Fruit fly (Drosophila melanogaster): ENCODE results near the gene CG31223.
A peak's percentile ranks its signal among the peaks of the same experiment; 100 is the strongest.

Gene CG31223

DNA sequence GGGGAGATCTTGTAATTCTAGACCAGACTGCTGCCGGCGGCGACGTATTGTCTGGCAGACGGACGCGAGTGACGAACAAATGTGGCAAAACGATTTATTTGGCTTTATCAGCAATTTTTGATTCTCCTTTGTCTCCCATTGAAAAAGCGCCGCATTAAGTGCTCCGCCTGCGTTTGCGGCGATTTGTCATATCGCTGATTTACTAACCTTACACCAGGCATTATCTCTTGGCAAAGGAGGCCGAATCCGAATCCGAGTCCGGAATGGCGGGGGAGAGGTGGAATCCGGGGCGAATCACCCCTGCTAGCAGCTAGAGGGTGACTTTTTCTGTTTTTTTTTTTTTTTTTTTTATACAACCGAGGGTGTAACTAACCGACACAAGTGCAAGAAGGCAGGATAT, 42.4 kb upstream of the CG31223 start:
- no peak for TF ChIP-seq pad (GFP tag; optimal IDR thresholded peaks at IDR 0.05)
- peak; percentile 81 for TF ChIP-seq tj (GFP tag; optimal IDR thresholded peaks at IDR 0.05)

DNA sequence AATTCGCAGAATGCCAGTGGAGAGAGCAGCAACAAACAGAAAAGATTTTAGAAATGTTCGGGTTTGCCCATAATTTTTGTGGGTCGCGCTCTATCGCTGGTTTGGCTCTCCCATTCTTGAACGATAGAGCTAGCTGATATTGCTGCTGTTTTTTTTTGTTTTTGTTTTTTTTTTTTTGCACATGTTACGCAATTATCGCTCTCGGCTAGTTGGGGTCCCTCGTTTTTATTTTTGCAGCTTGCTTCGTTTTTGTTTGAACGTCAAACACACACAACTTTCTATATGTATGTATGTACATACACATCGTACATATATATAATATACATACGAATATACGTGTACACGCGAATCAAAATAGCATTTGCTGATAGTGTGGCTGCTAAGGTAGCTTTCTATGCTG, 40.5 kb upstream of the CG31223 start:
- TF ChIP-seq toe (GFP tag; optimal IDR thresholded peaks at IDR 0.05) (no peak), pad (GFP tag; optimal IDR thresholded peaks at IDR 0.05) (no peak), CG33017 (tag; optimal IDR thresholded peaks at IDR 0.05) (peak; percentile 35), tj (GFP tag; optimal IDR thresholded peaks at IDR 0.05) (peak; percentile 78), kay (GFP tag; ENCODE audit: borderline replicate concordance) (peak; percentile 98), CG5204 (GFP tag; optimal IDR thresholded peaks at IDR 0.05) (no peak), Hr96 (GFP tag; optimal IDR thresholded peaks at IDR 0.05) (no peak), CG12768 (GFP tag; optimal IDR thresholded peaks at IDR 0.05) (peak; percentile 59), Mnt (GFP tag; optimal IDR thresholded peaks at IDR 0.05) (peak; percentile 3), cic (GFP tag; optimal IDR thresholded peaks at IDR 0.05) (peak; percentile 23)

DNA sequence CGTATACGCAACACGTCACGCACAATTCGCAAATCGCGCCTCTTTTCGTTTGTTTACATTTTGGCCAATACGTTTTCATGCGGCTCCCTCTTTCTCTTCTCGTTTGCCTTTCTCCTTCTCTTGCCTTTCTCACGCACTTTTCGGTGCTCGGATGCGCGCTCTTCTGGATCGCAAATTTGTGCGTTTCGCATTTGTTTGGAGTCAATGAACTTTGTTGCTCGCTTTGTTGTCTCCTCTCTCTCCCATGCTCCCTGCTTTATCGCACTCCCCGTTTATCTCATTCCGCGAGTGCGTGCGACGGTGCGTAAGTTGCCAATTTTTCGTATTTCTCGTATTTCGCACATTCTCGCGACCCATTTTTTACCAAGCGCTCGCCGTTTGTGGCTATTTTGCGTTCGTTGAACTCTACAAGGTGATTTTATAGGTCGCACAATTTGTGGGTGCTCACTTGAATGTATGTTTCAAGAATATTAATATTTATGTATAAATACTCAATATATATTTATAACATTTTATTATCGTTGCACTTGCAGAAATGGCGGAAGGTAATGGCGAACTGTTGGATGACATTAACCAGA, 39.6 kb upstream of the CG31223 start:
- no peak for TF ChIP-seq cnc (optimal IDR thresholded peaks at IDR 0.05)
- TF ChIP-seq Crg-1 (GFP tag; optimal IDR thresholded peaks at IDR 0.05), result no peak

DNA sequence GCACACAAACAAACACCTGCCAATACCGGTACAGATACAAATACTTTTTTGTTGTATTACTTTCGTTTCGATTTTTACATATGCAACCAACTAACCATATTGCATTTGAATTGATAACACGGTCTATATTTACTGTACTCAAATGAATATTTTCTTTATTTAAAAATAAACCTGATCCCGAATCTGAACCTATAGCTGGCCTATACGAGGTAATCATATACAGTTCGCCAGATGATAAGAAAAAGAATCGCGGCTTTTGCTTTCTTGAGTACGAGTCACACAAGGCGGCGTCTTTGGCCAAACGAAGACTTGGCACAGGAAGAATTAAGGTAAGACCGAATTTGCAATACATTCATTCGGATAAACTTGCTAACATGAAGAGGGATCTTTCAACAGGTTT, 34.0 kb upstream of the CG31223 start:
- TF ChIP-seq kay (GFP tag; ENCODE audit: borderline replicate concordance) (peak; percentile 69), bab1 (GFP tag; optimal IDR thresholded peaks at IDR 0.05) (no peak), CG7045 (GFP tag; optimal IDR thresholded peaks at IDR 0.05) (no peak), CG11617 (GFP tag; optimal IDR thresholded peaks at IDR 0.05) (no peak), CG33017 (tag; optimal IDR thresholded peaks at IDR 0.05) (no peak), tj (GFP tag; optimal IDR thresholded peaks at IDR 0.05) (no peak)

DNA sequence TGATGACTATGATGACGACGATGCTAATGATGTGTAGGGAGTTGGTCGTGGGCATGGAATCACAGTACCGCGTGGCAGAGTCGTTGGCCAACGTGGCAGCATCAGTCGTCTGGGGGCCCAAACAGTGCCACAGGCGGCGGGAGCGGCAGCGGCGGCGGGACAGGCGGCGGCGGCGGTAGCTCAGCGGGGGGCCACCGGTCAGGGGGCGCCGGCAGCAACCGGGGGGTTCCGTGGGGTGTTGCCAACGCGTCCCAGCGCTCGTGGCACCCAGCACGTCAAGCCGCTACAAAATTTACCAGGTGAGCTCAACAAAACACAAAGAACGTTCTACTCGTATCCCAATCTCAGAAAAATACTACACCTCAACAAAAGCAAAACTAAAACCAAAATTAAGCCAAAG, 28.7 kb upstream of the CG31223 start:
- no peak for TF ChIP-seq CG1620 (GFP tag; optimal IDR thresholded peaks at IDR 0.05)
- no peak for TF ChIP-seq kay (GFP tag; ENCODE audit: borderline replicate concordance)
- TF ChIP-seq cnc (optimal IDR thresholded peaks at IDR 0.05), result no peak
- TF ChIP-seq tj (GFP tag; optimal IDR thresholded peaks at IDR 0.05), result no peak
- TF ChIP-seq CG11617 (GFP tag; optimal IDR thresholded peaks at IDR 0.05), result no peak
- no peak for TF ChIP-seq ovo (GFP tag; optimal IDR thresholded peaks at IDR 0.05)
- no peak for TF ChIP-seq Hr96 (GFP tag; optimal IDR thresholded peaks at IDR 0.05)
- TF ChIP-seq toe (GFP tag; optimal IDR thresholded peaks at IDR 0.05), result no peak
- no peak for TF ChIP-seq CG7045 (GFP tag; optimal IDR thresholded peaks at IDR 0.05)
- TF ChIP-seq Mnt (GFP tag; optimal IDR thresholded peaks at IDR 0.05), result no peak
- TF ChIP-seq CG33017 (tag; optimal IDR thresholded peaks at IDR 0.05), result no peak
- no peak for TF ChIP-seq CG7101 (tag; optimal IDR thresholded peaks at IDR 0.05)
- no peak for TF ChIP-seq Crg-1 (GFP tag; optimal IDR thresholded peaks at IDR 0.05)
- no peak for TF ChIP-seq bab1 (GFP tag; optimal IDR thresholded peaks at IDR 0.05)
- TF ChIP-seq cic (GFP tag; optimal IDR thresholded peaks at IDR 0.05), result no peak
- TF ChIP-seq CG12768 (GFP tag; optimal IDR thresholded peaks at IDR 0.05), result no peak
- TF ChIP-seq pad (GFP tag; optimal IDR thresholded peaks at IDR 0.05), result no peak
- no peak for TF ChIP-seq CG5204 (GFP tag; optimal IDR thresholded peaks at IDR 0.05)

DNA sequence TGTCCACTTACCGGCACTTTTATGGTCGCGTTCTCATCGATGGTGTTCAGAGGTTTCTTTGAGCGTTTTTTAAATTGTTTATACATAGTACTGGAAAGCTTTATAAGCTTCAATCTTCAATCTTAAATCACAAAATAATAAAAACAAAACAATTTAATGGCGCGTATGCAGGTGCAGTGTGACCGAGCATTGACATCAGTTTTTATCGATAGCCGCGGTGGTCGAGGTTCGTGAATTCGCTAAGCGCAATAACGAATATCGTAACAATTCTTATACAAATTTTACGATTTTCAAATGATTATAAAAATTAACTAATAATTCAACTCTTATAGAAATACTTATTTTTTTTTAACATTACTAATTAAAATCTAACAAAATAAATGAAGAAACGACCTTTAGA, 14.9 kb upstream of the CG31223 start, which contains the start of gene Fancd2:
Gene Fancd2, minus strand, starts transcription at position 183 of the 400 bp plus-strand sequence.
- TF ChIP-seq bab1 (GFP tag; optimal IDR thresholded peaks at IDR 0.05), result peak; percentile 6
- no peak for TF ChIP-seq CG7045 (GFP tag; optimal IDR thresholded peaks at IDR 0.05)
- no peak for TF ChIP-seq cic (GFP tag; optimal IDR thresholded peaks at IDR 0.05)
- no peak for TF ChIP-seq cnc (optimal IDR thresholded peaks at IDR 0.05)
- TF ChIP-seq CG14711 (tag; optimal IDR thresholded peaks at IDR 0.05), result no peak

DNA sequence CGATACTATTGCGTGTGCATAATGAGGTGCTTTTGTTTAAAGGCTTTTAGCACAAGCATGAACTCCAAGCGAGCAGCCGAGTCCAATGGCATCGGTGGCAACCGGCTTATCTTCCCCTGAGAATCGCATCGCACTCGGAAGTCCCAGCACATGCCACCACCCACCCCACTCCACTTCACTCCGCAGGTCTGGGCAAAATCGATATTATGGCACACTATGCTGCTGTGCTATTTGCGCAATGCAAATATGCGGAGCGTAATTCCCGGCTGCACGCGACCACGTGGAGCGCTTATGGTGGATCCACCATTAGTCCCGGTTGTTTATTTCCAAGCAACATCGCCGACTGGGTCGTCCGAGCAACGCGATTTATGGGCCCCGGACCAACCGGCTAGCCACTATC, 12.7 kb upstream of the CG31223 start:
- TF ChIP-seq CG7045 (GFP tag; optimal IDR thresholded peaks at IDR 0.05) (peak; percentile 17), CG7101 (tag; optimal IDR thresholded peaks at IDR 0.05) (no peak), Mnt (GFP tag; optimal IDR thresholded peaks at IDR 0.05) (peak; percentile 47)

DNA sequence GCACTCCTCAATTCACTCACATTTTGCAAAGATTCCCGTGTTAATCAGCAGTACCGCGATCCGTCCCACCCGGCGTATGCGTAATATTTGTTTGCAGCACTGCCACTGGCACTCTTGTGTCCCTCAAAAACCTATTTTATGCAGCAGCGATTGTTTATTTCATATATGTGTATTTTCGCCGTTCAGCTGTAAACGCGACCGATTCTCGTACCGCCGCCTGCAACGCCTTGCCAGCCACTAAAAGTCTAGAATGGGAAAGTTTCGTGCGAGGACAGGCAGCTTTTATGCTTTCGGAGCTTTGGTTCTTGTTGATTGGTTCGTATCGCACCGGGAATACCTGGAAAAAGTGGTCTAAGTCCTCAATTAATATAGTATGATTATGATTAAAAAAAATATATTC, 12.2 kb upstream of the CG31223 start, which contains the start of gene CG17270:
Gene CG17270, minus strand, starts transcription at position 241 of the 400 bp plus-strand sequence.
- TF ChIP-seq kay (GFP tag; ENCODE audit: borderline replicate concordance), result no peak
- TF ChIP-seq pad (GFP tag; optimal IDR thresholded peaks at IDR 0.05), result no peak
- TF ChIP-seq bab1 (GFP tag; optimal IDR thresholded peaks at IDR 0.05), result no peak
- TF ChIP-seq Clk (GFP tag; optimal IDR thresholded peaks at IDR 0.05), result no peak
- TF ChIP-seq Mnt (GFP tag; optimal IDR thresholded peaks at IDR 0.05), result peak; percentile 6
